Fruit fly (Drosophila melanogaster) whole organism, prepupa: Measurements from ENCODE around the gene G6P.
A peak's percentile ranks its signal among the peaks of the same experiment; 100 is the strongest.

ENCODE experiments used
- CG10669 ChIP-seq: fragments of 200-800 bp; sonication (Bioruptor generic); optimal IDR thresholded peaks from 3 replicates; lab custom pipeline; 2018; ENCODE audit warnings: missing biosample characterization, mild to moderate bottlenecking, missing genetic modification characterization, moderate library complexity
- CG11294 ChIP-seq: fragments of 200-800 bp; sonication (Bioruptor generic); IDR thresholded peaks from 2 replicates; pipeline ENCODE4 v1.3.6; 2022; ENCODE audit warnings: missing biosample characterization, missing genetic modification characterization
- CG15336 ChIP-seq: fragments of 200-800 bp; sonication (Bioruptor generic); IDR thresholded peaks from 2 replicates; pipeline ENCODE4 v1.3.6; 2022; ENCODE audit warnings: missing biosample characterization, missing genetic modification characterization
- CG1621 ChIP-seq: fragments of 200-800 bp; sonication (Bioruptor generic); optimal IDR thresholded peaks from 3 replicates; lab custom pipeline; 2018; ENCODE audit warnings: missing biosample characterization, mild to moderate bottlenecking, missing genetic modification characterization
- CG32006 ChIP-seq: fragments of 200-800 bp; sonication (Bioruptor generic); optimal IDR thresholded peaks from 3 replicates; lab custom pipeline; 2017; ENCODE audit warnings: missing biosample characterization, mild to moderate bottlenecking, missing genetic modification characterization
- CG4318 ChIP-seq: fragments of 200-800 bp; sonication (Bioruptor generic); optimal IDR thresholded peaks from 3 replicates; lab custom pipeline; 2017; ENCODE audit warnings: missing biosample characterization, mild to moderate bottlenecking, missing genetic modification characterization
- CG6276 ChIP-seq: fragments of 200-800 bp; sonication (Bioruptor generic); optimal IDR thresholded peaks from 2 replicates; lab custom pipeline; 2017; ENCODE audit warnings: missing biosample characterization, mild to moderate bottlenecking, missing genetic modification characterization
- CG6854 ChIP-seq: fragments of 200-800 bp; sonication (Bioruptor generic); optimal IDR thresholded peaks from 2 replicates; lab custom pipeline; 2017; ENCODE audit warnings: missing biosample characterization, mild to moderate bottlenecking, missing genetic modification characterization
- CG8119 ChIP-seq: fragments of 200-800 bp; sonication (Bioruptor generic); IDR thresholded peaks from 3 replicates; pipeline ENCODE4 v1.3.6; 2022; ENCODE audit warnings: missing biosample characterization, missing genetic modification characterization
- CG9139 ChIP-seq: fragments of 200-800 bp; sonication (Bioruptor generic); optimal IDR thresholded peaks from 3 replicates; lab custom pipeline; 2017; ENCODE audit warnings: missing biosample characterization, mild to moderate bottlenecking, missing genetic modification characterization
- Eip75B ChIP-seq: fragments of 200-800 bp; sonication (Bioruptor generic); optimal IDR thresholded peaks from 3 replicates; lab custom pipeline; 2016; ENCODE audit warnings: missing biosample characterization, missing genetic modification characterization
- Eip78C ChIP-seq: fragments of 200-800 bp; sonication (Bioruptor generic); peaks from one replicate; lab custom pipeline; 2016; ENCODE audit warnings: missing biosample characterization, missing genetic modification characterization
- Eip93F ChIP-seq: fragments of 200-800 bp; sonication (Bioruptor generic); optimal IDR thresholded peaks from 2 replicates; lab custom pipeline; 2016; ENCODE audit warnings: missing biosample characterization, mild to moderate bottlenecking, missing genetic modification characterization
- Ets96B ChIP-seq: fragments of 200-800 bp; optimal IDR thresholded peaks from 2 replicates; lab custom pipeline; 2019; ENCODE audit warnings: missing biosample characterization, mild to moderate bottlenecking, missing genetic modification characterization, moderate library complexity
- Hr4 ChIP-seq: fragments of 200-800 bp; sonication (Bioruptor generic); optimal IDR thresholded peaks from 3 replicates; lab custom pipeline; 2016; ENCODE audit warnings: missing biosample characterization, missing genetic modification characterization
- Met ChIP-seq: fragments of 200-800 bp; sonication (Bioruptor generic); optimal IDR thresholded peaks from 3 replicates; lab custom pipeline; 2016; ENCODE audit warnings: missing biosample characterization, missing genetic modification characterization
- OdsH ChIP-seq: fragments of 200-800 bp; sonication (Bioruptor generic); optimal IDR thresholded peaks from 3 replicates; lab custom pipeline; 2016; ENCODE audit warnings: missing biosample characterization, missing genetic modification characterization
- Smox ChIP-seq: fragments of 200-800 bp; sonication (Bioruptor generic); optimal IDR thresholded peaks from 3 replicates; lab custom pipeline; 2016; ENCODE audit warnings: missing biosample characterization, missing genetic modification characterization
- Sox14 ChIP-seq: fragments of 200-800 bp; sonication (Bioruptor generic); optimal IDR thresholded peaks from 3 replicates; lab custom pipeline; 2016; ENCODE audit warnings: missing biosample characterization, missing genetic modification characterization
- Sox15 ChIP-seq: fragments of 200-800 bp; sonication (Bioruptor generic); optimal IDR thresholded peaks from 3 replicates; lab custom pipeline; 2016; ENCODE audit warnings: missing biosample characterization, missing genetic modification characterization
- achi ChIP-seq: fragments of 200-800 bp; sonication (Bioruptor generic); optimal IDR thresholded peaks from 3 replicates; lab custom pipeline; 2016; ENCODE audit warnings: missing biosample characterization, missing genetic modification characterization
- acj6 ChIP-seq: fragments of 200-800 bp; sonication (Bioruptor generic); optimal IDR thresholded peaks from 3 replicates; lab custom pipeline; 2016; ENCODE audit warnings: missing biosample characterization, missing genetic modification characterization
- cyc ChIP-seq: fragments of 200-800 bp; sonication (Bioruptor generic); optimal IDR thresholded peaks from 3 replicates; lab custom pipeline; 2016; ENCODE audit warnings: missing biosample characterization, missing genetic modification characterization
- dac ChIP-seq: fragments of 200-800 bp; sonication (Bioruptor generic); optimal IDR thresholded peaks from 2 replicates; lab custom pipeline; 2017; ENCODE audit warnings: missing biosample characterization, mild to moderate bottlenecking, missing genetic modification characterization
- lz ChIP-seq: fragments of 200-800 bp; sonication (Bioruptor generic); optimal IDR thresholded peaks from 3 replicates; lab custom pipeline; 2016; ENCODE audit warnings: missing biosample characterization, missing genetic modification characterization
- net ChIP-seq: fragments of 200-800 bp; sonication (Bioruptor generic); optimal IDR thresholded peaks from 3 replicates; lab custom pipeline; 2016; ENCODE audit warnings: missing biosample characterization, missing genetic modification characterization
- pdm3 ChIP-seq: fragments of 200-800 bp; sonication (Bioruptor generic); optimal IDR thresholded peaks from 3 replicates; lab custom pipeline; 2016; ENCODE audit warnings: missing biosample characterization, missing genetic modification characterization
- salr ChIP-seq, 2 experiments: fragments of 200-800 bp; sonication (Bioruptor generic); optimal IDR thresholded peaks; 3 replicates each; lab custom pipeline; 2016 to 2018; ENCODE audit warnings: missing biosample characterization in 2 of 2, missing genetic modification characterization in 2 of 2, mild to moderate bottlenecking in 1 of 2
- ss ChIP-seq, 2 experiments: fragments of 200-800 bp; sonication (Bioruptor generic); optimal IDR thresholded peaks; 2 replicates in 1 of 2; 3 replicates in 1 of 2; lab custom pipeline; 2017 to 2018; ENCODE audit warnings: mild to moderate bottlenecking in 2 of 2, missing biosample characterization in 2 of 2, missing genetic modification characterization in 2 of 2, moderate library complexity in 1 of 2
- svp ChIP-seq: fragments of 200-800 bp; sonication (Bioruptor generic); peaks from one replicate; lab custom pipeline; 2016; ENCODE audit warnings: missing biosample characterization, missing genetic modification characterization
- topi ChIP-seq: fragments of 200-800 bp; sonication (Bioruptor generic); optimal IDR thresholded peaks from 3 replicates; lab custom pipeline; 2016; ENCODE audit warnings: missing biosample characterization, missing genetic modification characterization
- vri ChIP-seq: fragments of 200-800 bp; sonication (Bioruptor generic); optimal IDR thresholded peaks from 3 replicates; lab custom pipeline; 2016; ENCODE audit warnings: missing biosample characterization, mild to moderate bottlenecking, missing genetic modification characterization

G6P gene

dm6 chr2L:2855773-2856615, 40.4 kb upstream of the G6P start, which contains the start of the genes CG3104 and RpS21 (continued):
- TF ChIP-seq dac (GFP tag; lab: Kevin White, UChicago) (peak; percentile 51), Eip93F (GFP tag; lab: Kevin White, UChicago) (peak; percentile 79), CG32006 (GFP tag; lab: Kevin White, UChicago) (peak; percentile 46), ss (GFP tag; optimal IDR thresholded peaks at IDR 0.05; lab: Kevin White, UChicago) (peak; percentile 68 to 77), Sox15 (GFP tag; lab: Kevin White, UChicago) (peak; percentile 60), Eip75B (peak; percentile 53), OdsH (peak; percentile 68), cyc (peak; percentile 84), CG4318 (GFP tag; lab: Kevin White, UChicago) (peak; percentile 13), topi (GFP tag; lab: Kevin White, UChicago) (peak; percentile 71), CG11294 (GFP tag; lab: Robert Waterston, UW) (0 out of 2 replicates have a peak, but pooled peaks have one; percentile 19), CG6854 (GFP tag; lab: Kevin White, UChicago) (peak; percentile 72), CG8119 (GFP tag; lab: Robert Waterston, UW) (no peak), net (GFP tag; lab: Kevin White, UChicago) (peak; percentile 71), salr (GFP tag; optimal IDR thresholded peaks at IDR 0.05; lab: Kevin White, UChicago) (peak; percentile 38 to 79), vri (GFP tag; lab: Kevin White, UChicago) (peak; percentile 63), CG9139 (GFP tag; lab: Kevin White, UChicago) (peak; percentile 16), CG1621 (tag; lab: Kevin White, UChicago) (peak; percentile 51)
- TF ChIP-seq, all 60 proteins: peak for 56

- peak; percentile 52; the same call in 2 of the 3 replicates for TF ChIP-seq CG8119 (GFP tag; lab: Robert Waterston, UW)
- no peak for TF ChIP-seq CG6276 (GFP tag; lab: Kevin White, UChicago)
- peak; percentile 13 for TF ChIP-seq acj6 (GFP tag; lab: Kevin White, UChicago)
- TF ChIP-seq svp (GFP tag; lab: Kevin White, UChicago), result peak; percentile 76
These were observed 39.7 kb upstream of the G6P start for dm6 chr2L:2855204-2855768.

dm6 chr2L:2851589-2851988, 36.0 kb upstream of the G6P start:
- peak; percentile 19 for TF ChIP-seq acj6 (GFP tag; lab: Kevin White, UChicago)
- peak; percentile 24 for TF ChIP-seq CG6276 (GFP tag; lab: Kevin White, UChicago)
- no peak for TF ChIP-seq Sox14 (GFP tag; lab: Kevin White, UChicago)
- TF ChIP-seq Eip78C, result peak; percentile 64
- peak; percentile 27 for TF ChIP-seq Hr4 (GFP tag; lab: Kevin White, UChicago)
- peak; percentile 6 for TF ChIP-seq achi (GFP tag; lab: Kevin White, UChicago)
- no peak for TF ChIP-seq Ets96B (tag; lab: Kevin White, UChicago)
- peak; percentile 69 for TF ChIP-seq CG15336
- peak; percentile 62 for TF ChIP-seq CG32006 (GFP tag; lab: Kevin White, UChicago)
- peak; percentile 64 for TF ChIP-seq CG8119 (GFP tag; lab: Robert Waterston, UW)

- TF ChIP-seq Met (GFP tag; lab: Kevin White, UChicago) (no peak), Smox (GFP tag; lab: Kevin White, UChicago) (no peak), lz (GFP tag; lab: Kevin White, UChicago) (no peak), pdm3 (GFP tag; lab: Kevin White, UChicago) (no peak), CG10669 (GFP tag; lab: Kevin White, UChicago) (no peak)
These were observed 31.6 kb upstream of the G6P start, which contains the start of the genes CG3117 and CG2983 for dm6 chr2L:2847112-2847682. CG3117 (minus strand) TSS chr2L:2847212. CG2983 (plus strand) TSS chr2L:2847632.
